Worm (Caenorhabditis elegans) whole organism, young adult: ENCODE data around the gene max-2.

ENCODE experiments used
- C06A6.2 ChIP-seq: fragments of 200-800 bp; sonication (Bioruptor generic); conservative IDR thresholded peaks from 2 replicates; pipeline ENCODE4 v1.3.6; 2022; ENCODE audit warnings: missing genetic modification characterization, missing compliant biosample characterization
- C17E4.6 ChIP-seq: fragments of 200-800 bp; sonication (Bioruptor generic); IDR thresholded peaks from 2 replicates; pipeline ENCODE4 v1.3.6; 2022; ENCODE audit warnings: missing genetic modification reagents, missing genetic modification characterization, missing compliant biosample characterization
- D2030.7 ChIP-seq: fragments of 200-800 bp; sonication (Bioruptor generic); IDR thresholded peaks from 2 replicates; pipeline ENCODE4 v1.3.6; 2022; ENCODE audit warnings: missing genetic modification reagents, missing genetic modification characterization, missing compliant biosample characterization
- F10E7.11 ChIP-seq: sonication (generic microtip); optimal IDR thresholded peaks from 2 replicates; lab custom pipeline; 2017; ENCODE audit warnings: mild to moderate bottlenecking, missing genetic modification characterization, moderate library complexity, missing compliant biosample characterization
- F23B12.7 ChIP-seq: sonication (generic microtip); optimal IDR thresholded peaks from 2 replicates; lab custom pipeline; 2017; ENCODE audit warnings: missing genetic modification characterization, mild to moderate bottlenecking, missing compliant biosample characterization, antibody characterized with exemption, moderate library complexity; ENCODE audit not compliant: insufficient read depth
- F33H1.4 ChIP-seq: fragments of 200-800 bp; sonication (Bioruptor generic); IDR thresholded peaks from 2 replicates; pipeline ENCODE4 v1.3.6; 2022; ENCODE audit warnings: missing genetic modification reagents, missing genetic modification characterization, missing compliant biosample characterization
- F57A8.1 ChIP-seq: fragments of 200-800 bp; sonication (Bioruptor generic); optimal IDR thresholded peaks from 2 replicates; lab custom pipeline; 2018; ENCODE audit warnings: mild to moderate bottlenecking, missing genetic modification characterization, moderate library complexity, missing compliant biosample characterization
- Y67H2A.10 ChIP-seq: fragments of 200-800 bp; sonication (Bioruptor generic); conservative IDR thresholded peaks from 2 replicates; pipeline ENCODE4 v1.3.6; 2022; ENCODE audit warnings: missing genetic modification reagents, missing genetic modification characterization, missing compliant biosample characterization
- ZK185.1 ChIP-seq: sonication (generic microtip); optimal IDR thresholded peaks from 2 replicates; lab custom pipeline; 2016; ENCODE audit warnings: mild to moderate bottlenecking, missing genetic modification characterization, missing compliant biosample characterization; ENCODE audit not compliant: poor library complexity, severe bottlenecking
- aptf-2 ChIP-seq: fragments of 200-800 bp; sonication (Bioruptor generic); conservative IDR thresholded peaks from 2 replicates; pipeline ENCODE4 v1.3.6; 2022; ENCODE audit warnings: missing genetic modification reagents, missing genetic modification characterization, missing compliant biosample characterization
- atf-7 ChIP-seq: sonication (generic microtip); optimal IDR thresholded peaks from 2 replicates; lab custom pipeline; 2017; ENCODE audit warnings: mild to moderate bottlenecking, missing genetic modification characterization, missing compliant biosample characterization
- attf-6 ChIP-seq: fragments of 200-800 bp; sonication (Bioruptor generic); IDR thresholded peaks from 2 replicates; pipeline ENCODE4 v1.3.6; 2022; ENCODE audit warnings: missing genetic modification reagents, missing genetic modification characterization, missing compliant biosample characterization
- bed-1 ChIP-seq: fragments of 200-800 bp; sonication (Bioruptor generic); IDR thresholded peaks from 2 replicates; pipeline ENCODE4 v1.3.6; 2022; ENCODE audit warnings: missing genetic modification reagents, missing genetic modification characterization, missing compliant biosample characterization
- bed-2 ChIP-seq: fragments of 200-800 bp; sonication (Bioruptor generic); IDR thresholded peaks from 2 replicates; pipeline ENCODE4 v1.3.6; 2022; ENCODE audit warnings: missing genetic modification reagents, missing genetic modification characterization, missing compliant biosample characterization
- ccch-3 ChIP-seq: fragments of 200-800 bp; sonication (Bioruptor generic); optimal IDR thresholded peaks from 2 replicates; lab custom pipeline; 2018; ENCODE audit warnings: mild to moderate bottlenecking, missing genetic modification characterization, missing compliant biosample characterization
- cebp-1 ChIP-seq, 2 experiments: fragments of 200-800 bp in 1 of 2; sonication (Bioruptor generic) in 1 of 2; sonication (generic microtip) in 1 of 2; IDR thresholded peaks in 1 of 2; optimal IDR thresholded peaks in 1 of 2; 2 replicates each; pipeline versions ENCODE4 v1.3.6 to Lab custom; 2017 to 2022; ENCODE audit warnings: missing compliant biosample characterization in 2 of 2, missing genetic modification characterization in 2 of 2, mild to moderate bottlenecking in 1 of 2, missing genetic modification reagents in 1 of 2, moderate library complexity in 1 of 2
- ceh-100 ChIP-seq: fragments of 200-800 bp; sonication (Bioruptor generic); IDR thresholded peaks from 2 replicates; pipeline ENCODE4 v1.3.6; 2022; ENCODE audit warnings: missing genetic modification reagents, missing genetic modification characterization, missing compliant biosample characterization
- ceh-40 ChIP-seq: fragments of 200-800 bp; sonication (Bioruptor generic); IDR thresholded peaks from 2 replicates; pipeline ENCODE4 v1.3.6; 2022; ENCODE audit warnings: missing genetic modification characterization, missing compliant biosample characterization
- ceh-58 ChIP-seq: fragments of 200-800 bp; sonication (Bioruptor generic); IDR thresholded peaks from 2 replicates; pipeline ENCODE4 v1.3.6; 2022; ENCODE audit warnings: missing genetic modification characterization, missing compliant biosample characterization
- chd-7 ChIP-seq: sonication (generic microtip); optimal IDR thresholded peaks from 2 replicates; lab custom pipeline; 2016; ENCODE audit warnings: mild to moderate bottlenecking, missing genetic modification characterization, moderate library complexity, missing compliant biosample characterization
- efl-1 ChIP-seq: fragments of 150-350 bp; optimal IDR thresholded peaks from 2 replicates; lab custom pipeline; 2014; ENCODE audit warnings: missing biosample characterization, missing genetic modification reagents, missing genetic modification characterization
- egl-18 ChIP-seq: fragments of 200-800 bp; sonication (Bioruptor generic); IDR thresholded peaks from 2 replicates; pipeline ENCODE4 v1.3.6; 2022; ENCODE audit warnings: missing genetic modification reagents, missing genetic modification characterization, missing compliant biosample characterization
- egrh-3 ChIP-seq: fragments of 200-800 bp; sonication (Bioruptor generic); IDR thresholded peaks from 2 replicates; pipeline ENCODE4 v1.3.6; 2022; ENCODE audit warnings: missing genetic modification reagents, missing genetic modification characterization, missing compliant biosample characterization
- fkh-3 ChIP-seq: sonication (generic microtip); optimal IDR thresholded peaks from 2 replicates; lab custom pipeline; 2016; ENCODE audit warnings: mild to moderate bottlenecking, missing genetic modification characterization, missing compliant biosample characterization
- gei-17 ChIP-seq: fragments of 200-800 bp; sonication (Bioruptor generic); optimal IDR thresholded peaks from 2 replicates; lab custom pipeline; 2018; ENCODE audit warnings: mild to moderate bottlenecking, missing genetic modification characterization, missing compliant biosample characterization
- hlh-12 ChIP-seq: sonication (generic microtip); optimal IDR thresholded peaks from 2 replicates; lab custom pipeline; 2016; ENCODE audit warnings: missing genetic modification characterization, missing compliant biosample characterization
- lin-26 ChIP-seq: fragments of 200-800 bp; sonication (Bioruptor generic); IDR thresholded peaks from 2 replicates; pipeline ENCODE4 v1.3.6; 2022; ENCODE audit warnings: missing genetic modification reagents, missing genetic modification characterization, missing compliant biosample characterization
- lin-54 ChIP-seq: fragments of 200-800 bp; sonication (Bioruptor generic); optimal IDR thresholded peaks from 2 replicates; lab custom pipeline; 2018; ENCODE audit warnings: mild to moderate bottlenecking, missing genetic modification characterization, missing compliant biosample characterization
- lir-1 ChIP-seq: fragments of 200-800 bp; sonication (Bioruptor generic); conservative IDR thresholded peaks from 2 replicates; pipeline ENCODE4 v1.3.6; 2022; ENCODE audit warnings: missing genetic modification reagents, missing genetic modification characterization, missing compliant biosample characterization
- madf-10 ChIP-seq: sonication (generic microtip); optimal IDR thresholded peaks from 2 replicates; lab custom pipeline; 2016; ENCODE audit warnings: mild to moderate bottlenecking, missing genetic modification characterization, missing compliant biosample characterization
- madf-8 ChIP-seq: fragments of 200-800 bp; sonication (Bioruptor generic); conservative IDR thresholded peaks from 2 replicates; pipeline ENCODE4 v1.3.6; 2022; ENCODE audit warnings: missing genetic modification reagents, missing genetic modification characterization, missing compliant biosample characterization
- mel-28 ChIP-seq: sonication (generic microtip); optimal IDR thresholded peaks from 2 replicates; lab custom pipeline; 2016; ENCODE audit warnings: borderline replicate concordance, mild to moderate bottlenecking, missing genetic modification characterization, missing compliant biosample characterization
- mxl-1 ChIP-seq: sonication (generic microtip); optimal IDR thresholded peaks from 2 replicates; lab custom pipeline; 2016; ENCODE audit warnings: missing genetic modification characterization, missing compliant biosample characterization
- nfya-2 ChIP-seq: fragments of 200-800 bp; sonication (Bioruptor generic); IDR thresholded peaks from 2 replicates; pipeline ENCODE4 v1.3.6; 2022; ENCODE audit warnings: missing genetic modification reagents, missing genetic modification characterization, missing compliant biosample characterization
- nfyb-1 ChIP-seq: fragments of 200-800 bp; sonication (Bioruptor generic); IDR thresholded peaks from 2 replicates; pipeline ENCODE4 v1.3.6; 2022; ENCODE audit warnings: missing genetic modification reagents, missing genetic modification characterization, missing compliant biosample characterization
- nhr-179 ChIP-seq: sonication (generic microtip); optimal IDR thresholded peaks from 2 replicates; lab custom pipeline; 2016; ENCODE audit warnings: mild to moderate bottlenecking, missing genetic modification characterization, missing compliant biosample characterization
- pha-4 ChIP-seq: fragments of 150-350 bp; sonication (generic microtip); optimal IDR thresholded peaks from 2 replicates; lab custom pipeline; 2014; ENCODE audit warnings: missing biosample characterization, missing genetic modification reagents, missing genetic modification characterization
- rec-8 ChIP-seq, 2 experiments: sonication (generic microtip); optimal IDR thresholded peaks; 2 replicates each; lab custom pipeline; 2016; ENCODE audit warnings: mild to moderate bottlenecking in 2 of 2, missing genetic modification characterization in 2 of 2, missing genetic modification reagents in 2 of 2, missing genotype in 2 of 2, missing biosample characterization in 1 of 2, missing compliant biosample characterization in 1 of 2, moderate library complexity in 1 of 2
- sea-2 ChIP-seq: fragments of 200-800 bp; sonication (Bioruptor generic); IDR thresholded peaks from 2 replicates; pipeline ENCODE4 v1.3.6; 2022; ENCODE audit warnings: missing genetic modification characterization, missing compliant biosample characterization
- snpc-1.3 ChIP-seq: sonication (generic microtip); optimal IDR thresholded peaks from 2 replicates; lab custom pipeline; 2017; ENCODE audit warnings: missing genetic modification characterization, mild to moderate bottlenecking, missing compliant biosample characterization, antibody characterized with exemption, moderate library complexity, missing genotype, missing genetic modification reagents; ENCODE audit not compliant: insufficient read depth
- snpc-4 ChIP-seq, 5 experiments: fragments of 150-350 bp in 1 of 5; sonication (generic microtip) in 4 of 5; optimal IDR thresholded peaks; 2 replicates each; lab custom pipeline; 2014 to 2018; ENCODE audit warnings: missing genetic modification characterization in 5 of 5, missing biosample characterization in 3 of 5, antibody characterized with exemption in 2 of 5, mild to moderate bottlenecking in 2 of 5, missing compliant biosample characterization in 2 of 5, missing genotype in 2 of 5, moderate library complexity in 2 of 5, missing genetic modification reagents in 1 of 5
- unc-130 ChIP-seq: sonication (generic microtip); optimal IDR thresholded peaks from 2 replicates; lab custom pipeline; 2016; ENCODE audit warnings: missing genetic modification reagents, missing genetic modification characterization, missing compliant biosample characterization
- xnd-1 ChIP-seq: sonication (generic microtip); optimal IDR thresholded peaks from 2 replicates; lab custom pipeline; 2016; ENCODE audit warnings: missing genotype, missing genetic modification reagents, missing genetic modification characterization, missing compliant biosample characterization
- zfh-2 ChIP-seq: fragments of 200-800 bp; sonication (Bioruptor generic); conservative IDR thresholded peaks from 2 replicates; pipeline ENCODE4 v1.3.6; 2022; ENCODE audit warnings: missing genetic modification reagents, missing genetic modification characterization, missing compliant biosample characterization
- ztf-18 ChIP-seq: sonication (generic microtip); optimal IDR thresholded peaks from 2 replicates; lab custom pipeline; 2016; ENCODE audit warnings: missing genotype, mild to moderate bottlenecking, missing genetic modification characterization, missing compliant biosample characterization
- ztf-25 ChIP-seq: fragments of 200-800 bp; sonication (Bioruptor generic); IDR thresholded peaks from 2 replicates; pipeline ENCODE4 v1.3.6; 2022; ENCODE audit warnings: missing genetic modification reagents, missing genetic modification characterization, missing compliant biosample characterization
- ztf-6 ChIP-seq: fragments of 200-800 bp; sonication (Bioruptor generic); IDR thresholded peaks from 2 replicates; pipeline ENCODE4 v1.3.6; 2022; ENCODE audit warnings: missing genetic modification reagents, missing genetic modification characterization, missing compliant biosample characterization

The max-2 gene

DNA sequence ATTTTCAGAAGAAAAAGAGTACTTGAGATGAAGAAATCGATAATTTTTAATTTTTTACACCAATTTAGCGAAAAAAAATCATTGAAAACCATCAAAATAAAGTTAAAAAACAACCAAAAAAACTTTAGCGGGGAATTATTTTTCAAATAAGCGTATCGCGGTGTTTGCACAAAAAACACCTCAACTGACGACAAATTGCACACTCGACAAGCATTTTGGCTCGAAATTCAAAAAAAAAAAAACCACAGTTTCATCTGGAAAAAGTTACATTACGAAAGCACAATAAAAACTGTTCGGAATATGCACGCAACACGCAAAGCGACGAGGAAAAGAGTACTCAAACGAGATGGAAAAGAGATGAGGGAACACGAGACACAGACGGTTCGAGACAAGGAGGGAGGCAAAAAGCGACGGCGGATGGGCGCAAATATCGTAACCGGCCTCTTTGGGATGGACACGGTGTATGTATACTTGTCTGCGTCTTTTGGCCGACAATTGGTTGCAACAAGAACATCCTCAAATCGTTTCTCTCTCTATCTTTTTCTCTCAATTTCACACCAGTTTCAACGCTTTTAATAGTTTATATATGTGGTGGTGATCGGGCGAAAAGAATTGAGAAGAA lies 5.0 kb upstream of the max-2 start (continued):
- no peak for TF ChIP-seq bed-1 (GFP tag; lab: Robert Waterston, UW)
- TF ChIP-seq sea-2: no peak
- TF ChIP-seq ceh-100 (GFP tag; lab: Robert Waterston, UW): no peak
- no peak for TF ChIP-seq snpc-4 (GFP tag; optimal IDR thresholded peaks at IDR 0.05; lab: Kevin White, UChicago)
- peak in 2 of 4 experiments; percentile 4 to 5 for TF ChIP-seq snpc-4 (tag; optimal IDR thresholded peaks at IDR 0.05; lab: Kevin White, UChicago)
- no peak for TF ChIP-seq egl-18 (GFP tag; lab: Robert Waterston, UW)
- TF ChIP-seq Y67H2A.10 (GFP tag; lab: Robert Waterston, UW): no peak
- no peak for TF ChIP-seq atf-7
- no peak for TF ChIP-seq snpc-1.3 (tag; lab: Kevin White, UChicago)
- peak; percentile 3 for TF ChIP-seq ZK185.1 (tag; lab: Kevin White, UChicago)
- no peak for TF ChIP-seq ztf-25
- TF ChIP-seq gei-17 (GFP tag; lab: Kevin White, UChicago): no peak
- peak; percentile 28; the same call in 1 of the 2 replicates for TF ChIP-seq F33H1.4 (GFP tag; lab: Robert Waterston, UW)
- TF ChIP-seq ceh-40: no peak
- no peak for TF ChIP-seq mel-28
- TF ChIP-seq nhr-179 (tag; lab: Kevin White, UChicago): no peak
- no peak for TF ChIP-seq attf-6 (GFP tag; lab: Robert Waterston, UW)
- no peak for TF ChIP-seq mxl-1 (tag; lab: Kevin White, UChicago)
- no peak for TF ChIP-seq pha-4 (tag; lab: Kevin White, UChicago)
- no peak for TF ChIP-seq nfyb-1 (GFP tag; lab: Robert Waterston, UW)
- no peak for TF ChIP-seq chd-7
- TF ChIP-seq rec-8 (tag; optimal IDR thresholded peaks at IDR 0.05; lab: Kevin White, UChicago): no peak
- no peak for TF ChIP-seq cebp-1 (GFP tag; IDR thresholded peaks at IDR 0.05; lab: Robert Waterston, UW)
- TF ChIP-seq cebp-1 (tag; optimal IDR thresholded peaks at IDR 0.05; lab: Kevin White, UChicago): peak; percentile 62
- no peak for TF ChIP-seq unc-130 (GFP tag; lab: Kevin White, UChicago)
- TF ChIP-seq ccch-3: no peak
- no peak for TF ChIP-seq nfya-2 (GFP tag; lab: Robert Waterston, UW)
- peak; percentile 70 for TF ChIP-seq zfh-2 (GFP tag; lab: Robert Waterston, UW)
- TF ChIP-seq ztf-6 (GFP tag; lab: Robert Waterston, UW): no peak
- no peak for TF ChIP-seq F23B12.7
- no peak for TF ChIP-seq F57A8.1
- TF ChIP-seq madf-8 (GFP tag; lab: Robert Waterston, UW): peak; percentile 34; the same call in 1 of the 2 replicates
- TF ChIP-seq C06A6.2: no peak
- no peak for TF ChIP-seq fkh-3 (tag; lab: Kevin White, UChicago)
- peak; percentile 2 for TF ChIP-seq xnd-1 (tag; lab: Kevin White, UChicago)
- peak; percentile 41 for TF ChIP-seq lin-54
- TF ChIP-seq D2030.7 (GFP tag; lab: Robert Waterston, UW): no peak
- no peak for TF ChIP-seq F10E7.11 (tag; lab: Kevin White, UChicago)
- TF ChIP-seq aptf-2 (GFP tag; lab: Robert Waterston, UW): no peak
- no peak for TF ChIP-seq ceh-58 (GFP tag; lab: Robert Waterston, UW)
- TF ChIP-seq hlh-12 (tag; lab: Kevin White, UChicago): no peak
- no peak for TF ChIP-seq lin-26 (GFP tag; lab: Robert Waterston, UW)
- TF ChIP-seq bed-2 (GFP tag; lab: Robert Waterston, UW): no peak
- TF ChIP-seq efl-1 (GFP tag; lab: Kevin White, UChicago): peak; percentile 58
- no peak for TF ChIP-seq ztf-18
- no peak for TF ChIP-seq egrh-3 (GFP tag; lab: Robert Waterston, UW)
- TF ChIP-seq madf-10 (tag; lab: Kevin White, UChicago): no peak
- TF ChIP-seq C17E4.6 (GFP tag; lab: Robert Waterston, UW): no peak
- no peak for TF ChIP-seq lir-1 (GFP tag; lab: Robert Waterston, UW)
